Worm (Caenorhabditis elegans) whole organism, young adult: ENCODE measurements around the gene dre-1.
A peak's percentile ranks its signal among the peaks of the same experiment; 100 is the strongest.

Experiments used
- B0019.2 ChIP-seq: fragments of 200-800 bp; sonication (Bioruptor generic); conservative IDR thresholded peaks from 2 replicates; pipeline ENCODE4 v1.3.6; 2022; ENCODE audit warnings: missing genetic modification reagents, missing genetic modification characterization, missing compliant biosample characterization
- B0261.1 ChIP-seq: sonication (generic microtip); optimal IDR thresholded peaks from 2 replicates; lab custom pipeline; 2016; ENCODE audit warnings: mild to moderate bottlenecking, missing genetic modification characterization, moderate library complexity, missing compliant biosample characterization
- B0336.3 ChIP-seq: fragments of 200-800 bp; sonication (Bioruptor generic); IDR thresholded peaks from 2 replicates; pipeline ENCODE4 v1.3.6; 2022; ENCODE audit warnings: missing genetic modification characterization, missing compliant biosample characterization
- F49E8.2 ChIP-seq: sonication (generic microtip); optimal IDR thresholded peaks from 3 replicates; lab custom pipeline; 2017; ENCODE audit warnings: missing genetic modification characterization, mild to moderate bottlenecking, missing compliant biosample characterization, antibody characterized with exemption, moderate library complexity; ENCODE audit not compliant: insufficient read depth
- F57C9.4 ChIP-seq: sonication (generic microtip); optimal IDR thresholded peaks from 2 replicates; lab custom pipeline; 2017; ENCODE audit warnings: mild to moderate bottlenecking, missing genetic modification characterization, missing compliant biosample characterization
- Y67H2A.10 ChIP-seq: fragments of 200-800 bp; sonication (Bioruptor generic); conservative IDR thresholded peaks from 2 replicates; pipeline ENCODE4 v1.3.6; 2022; ENCODE audit warnings: missing genetic modification reagents, missing genetic modification characterization, missing compliant biosample characterization
- ZK185.1 ChIP-seq: sonication (generic microtip); optimal IDR thresholded peaks from 2 replicates; lab custom pipeline; 2016; ENCODE audit warnings: mild to moderate bottlenecking, missing genetic modification characterization, missing compliant biosample characterization; ENCODE audit not compliant: poor library complexity, severe bottlenecking
- aptf-3 ChIP-seq: fragments of 200-800 bp; sonication (Bioruptor generic); IDR thresholded peaks from 2 replicates; pipeline ENCODE4 v1.3.6; 2022; ENCODE audit warnings: missing genetic modification characterization, missing compliant biosample characterization
- atf-7 ChIP-seq: sonication (generic microtip); optimal IDR thresholded peaks from 2 replicates; lab custom pipeline; 2017; ENCODE audit warnings: mild to moderate bottlenecking, missing genetic modification characterization, missing compliant biosample characterization
- athp-1 ChIP-seq: sonication (generic microtip); optimal IDR thresholded peaks from 2 replicates; lab custom pipeline; 2017; ENCODE audit warnings: mild to moderate bottlenecking, missing genetic modification characterization, missing compliant biosample characterization
- attf-3 ChIP-seq: fragments of 200-800 bp; sonication (Bioruptor generic); conservative IDR thresholded peaks from 2 replicates; pipeline ENCODE4 v1.3.6; 2022; ENCODE audit warnings: missing genetic modification reagents, missing genetic modification characterization, missing compliant biosample characterization
- attf-6 ChIP-seq: fragments of 200-800 bp; sonication (Bioruptor generic); IDR thresholded peaks from 2 replicates; pipeline ENCODE4 v1.3.6; 2022; ENCODE audit warnings: missing genetic modification reagents, missing genetic modification characterization, missing compliant biosample characterization
- bed-2 ChIP-seq: fragments of 200-800 bp; sonication (Bioruptor generic); IDR thresholded peaks from 2 replicates; pipeline ENCODE4 v1.3.6; 2022; ENCODE audit warnings: missing genetic modification reagents, missing genetic modification characterization, missing compliant biosample characterization
- cebp-2 ChIP-seq: fragments of 200-800 bp; sonication (Bioruptor generic); IDR thresholded peaks from 2 replicates; pipeline ENCODE4 v1.3.6; 2022; ENCODE audit warnings: missing genetic modification characterization, missing compliant biosample characterization
- ceh-100 ChIP-seq: fragments of 200-800 bp; sonication (Bioruptor generic); IDR thresholded peaks from 2 replicates; pipeline ENCODE4 v1.3.6; 2022; ENCODE audit warnings: missing genetic modification reagents, missing genetic modification characterization, missing compliant biosample characterization
- ceh-91 ChIP-seq: fragments of 200-800 bp; sonication (Bioruptor generic); IDR thresholded peaks from 2 replicates; pipeline ENCODE4 v1.3.6; 2022; ENCODE audit warnings: missing genetic modification reagents, missing genetic modification characterization, missing compliant biosample characterization
- chd-7 ChIP-seq: sonication (generic microtip); optimal IDR thresholded peaks from 2 replicates; lab custom pipeline; 2016; ENCODE audit warnings: mild to moderate bottlenecking, missing genetic modification characterization, moderate library complexity, missing compliant biosample characterization
- die-1 ChIP-seq: sonication (generic microtip); optimal IDR thresholded peaks from 2 replicates; lab custom pipeline; 2016; ENCODE audit warnings: missing genotype, mild to moderate bottlenecking, missing genetic modification characterization, missing compliant biosample characterization
- dox-1 ChIP-seq: fragments of 200-800 bp; sonication (Bioruptor generic); IDR thresholded peaks from 2 replicates; pipeline ENCODE4 v1.3.6; 2022; ENCODE audit warnings: missing genetic modification reagents, missing genetic modification characterization, missing compliant biosample characterization
- dpff-1 ChIP-seq: sonication (generic microtip); optimal IDR thresholded peaks from 2 replicates; lab custom pipeline; 2017; ENCODE audit warnings: mild to moderate bottlenecking, missing genetic modification characterization, missing compliant biosample characterization
- fkh-3 ChIP-seq: sonication (generic microtip); optimal IDR thresholded peaks from 2 replicates; lab custom pipeline; 2016; ENCODE audit warnings: mild to moderate bottlenecking, missing genetic modification characterization, missing compliant biosample characterization
- gei-17 ChIP-seq: fragments of 200-800 bp; sonication (Bioruptor generic); optimal IDR thresholded peaks from 2 replicates; lab custom pipeline; 2018; ENCODE audit warnings: mild to moderate bottlenecking, missing genetic modification characterization, missing compliant biosample characterization
- him-1 ChIP-seq: sonication (generic microtip); optimal IDR thresholded peaks from 2 replicates; lab custom pipeline; 2016; ENCODE audit warnings: missing genotype, missing genetic modification reagents, missing genetic modification characterization, missing compliant biosample characterization
- hlh-26 ChIP-seq: fragments of 200-800 bp; sonication (Bioruptor generic); conservative IDR thresholded peaks from 2 replicates; pipeline ENCODE4 v1.3.6; 2022; ENCODE audit warnings: missing genetic modification reagents, missing genetic modification characterization, missing compliant biosample characterization
- lag-1 ChIP-seq: fragments of 200-800 bp; sonication (Bioruptor generic); IDR thresholded peaks from 2 replicates; pipeline ENCODE4 v1.3.6; 2022; ENCODE audit warnings: missing genetic modification reagents, missing genetic modification characterization, missing compliant biosample characterization
- let-526 ChIP-seq: fragments of 200-800 bp; sonication (Bioruptor generic); IDR thresholded peaks from 2 replicates; pipeline ENCODE4 v1.3.6; 2022; ENCODE audit warnings: missing genetic modification reagents, missing genetic modification characterization, missing compliant biosample characterization
- let-607 ChIP-seq, 2 experiments: fragments of 200-800 bp in 1 of 2; sonication (Bioruptor generic) in 1 of 2; sonication (generic microtip) in 1 of 2; optimal IDR thresholded peaks; 2 replicates each; lab custom pipeline; 2016 to 2018; ENCODE audit warnings: mild to moderate bottlenecking in 2 of 2, missing compliant biosample characterization in 2 of 2, missing genetic modification characterization in 2 of 2, moderate library complexity in 2 of 2, missing genotype in 1 of 2
- lir-1 ChIP-seq: fragments of 200-800 bp; sonication (Bioruptor generic); conservative IDR thresholded peaks from 2 replicates; pipeline ENCODE4 v1.3.6; 2022; ENCODE audit warnings: missing genetic modification reagents, missing genetic modification characterization, missing compliant biosample characterization
- lsl-1 ChIP-seq: fragments of 200-800 bp; sonication (Bioruptor generic); optimal IDR thresholded peaks from 2 replicates; lab custom pipeline; 2018; ENCODE audit warnings: mild to moderate bottlenecking, missing genetic modification characterization, moderate library complexity, missing compliant biosample characterization
- madf-10 ChIP-seq: sonication (generic microtip); optimal IDR thresholded peaks from 2 replicates; lab custom pipeline; 2016; ENCODE audit warnings: mild to moderate bottlenecking, missing genetic modification characterization, missing compliant biosample characterization
- mcd-1 ChIP-seq: fragments of 200-800 bp; sonication (Bioruptor generic); IDR thresholded peaks from 2 replicates; pipeline ENCODE4 v1.3.6; 2022; ENCODE audit warnings: missing genetic modification reagents, missing genetic modification characterization, missing compliant biosample characterization
- mel-28 ChIP-seq: sonication (generic microtip); optimal IDR thresholded peaks from 2 replicates; lab custom pipeline; 2016; ENCODE audit warnings: borderline replicate concordance, mild to moderate bottlenecking, missing genetic modification characterization, missing compliant biosample characterization
- nfya-2 ChIP-seq: fragments of 200-800 bp; sonication (Bioruptor generic); IDR thresholded peaks from 2 replicates; pipeline ENCODE4 v1.3.6; 2022; ENCODE audit warnings: missing genetic modification reagents, missing genetic modification characterization, missing compliant biosample characterization
- nfyb-1 ChIP-seq: fragments of 200-800 bp; sonication (Bioruptor generic); IDR thresholded peaks from 2 replicates; pipeline ENCODE4 v1.3.6; 2022; ENCODE audit warnings: missing genetic modification reagents, missing genetic modification characterization, missing compliant biosample characterization
- nhr-120 ChIP-seq: fragments of 200-800 bp; sonication (Bioruptor generic); IDR thresholded peaks from 2 replicates; pipeline ENCODE4 v1.3.6; 2022; ENCODE audit warnings: missing genetic modification characterization, missing compliant biosample characterization
- nhr-27 ChIP-seq: fragments of 200-800 bp; sonication (Bioruptor generic); optimal IDR thresholded peaks from 2 replicates; lab custom pipeline; 2018; ENCODE audit warnings: mild to moderate bottlenecking, missing genetic modification characterization, moderate library complexity, missing compliant biosample characterization
- nhr-90 ChIP-seq: sonication (generic microtip); optimal IDR thresholded peaks from 2 replicates; lab custom pipeline; 2016; ENCODE audit warnings: missing genotype, mild to moderate bottlenecking, missing genetic modification characterization, missing compliant biosample characterization
- pbrm-1 ChIP-seq: fragments of 200-800 bp; sonication (Bioruptor generic); IDR thresholded peaks from 2 replicates; pipeline ENCODE4 v1.3.6; 2022; ENCODE audit warnings: missing genetic modification reagents, missing genetic modification characterization, missing compliant biosample characterization
- rpc-1 ChIP-seq, 2 experiments: fragments of 150-350 bp in 1 of 2; sonication (generic microtip) in 1 of 2; optimal IDR thresholded peaks; 2 replicates each; lab custom pipeline; 2014 to 2018; ENCODE audit warnings: missing biosample characterization in 1 of 2, missing genetic modification characterization in 1 of 2, missing genetic modification reagents in 1 of 2, missing genotype in 1 of 2
- sptf-2 ChIP-seq: fragments of 200-800 bp; sonication (Bioruptor generic); optimal IDR thresholded peaks from 2 replicates; lab custom pipeline; 2018; ENCODE audit warnings: mild to moderate bottlenecking, missing genetic modification characterization, missing compliant biosample characterization
- unc-62 ChIP-seq: fragments of 150-350 bp; optimal IDR thresholded peaks from 2 replicates; lab custom pipeline; 2014; ENCODE audit warnings: missing biosample characterization, missing genetic modification reagents, missing genetic modification characterization
- ztf-18 ChIP-seq: sonication (generic microtip); optimal IDR thresholded peaks from 2 replicates; lab custom pipeline; 2016; ENCODE audit warnings: missing genotype, mild to moderate bottlenecking, missing genetic modification characterization, missing compliant biosample characterization
- ztf-28 ChIP-seq: fragments of 200-800 bp; sonication (Bioruptor generic); IDR thresholded peaks from 2 replicates; pipeline ENCODE4 v1.3.6; 2022; ENCODE audit warnings: missing genetic modification reagents, missing genetic modification characterization, missing compliant biosample characterization

dre-1 gene

DNA sequence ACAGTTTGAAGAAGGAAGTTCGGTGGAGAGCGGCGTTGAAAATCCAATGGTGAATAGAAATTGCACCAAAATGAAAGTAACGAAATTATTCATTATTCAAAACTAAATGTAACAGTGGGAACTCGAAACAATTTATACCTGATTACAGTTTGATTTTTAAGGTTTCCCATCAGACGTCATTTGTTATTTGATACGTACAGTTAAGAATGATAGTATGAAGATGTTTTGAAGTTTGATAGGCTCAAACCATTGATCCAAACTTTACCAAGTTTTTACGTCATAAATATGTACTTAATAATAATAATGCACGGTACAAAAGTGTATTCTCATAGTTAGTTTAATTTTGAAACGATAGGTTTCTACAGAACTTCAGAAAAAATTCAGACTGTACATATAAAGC is 11.8 kb upstream of the dre-1 start, which contains the start of gene spp-20:
Gene spp-20, minus strand, starts transcription at position 101 of the 400 bp plus-strand sequence.
- TF ChIP-seq cebp-2 (no peak), let-526 (GFP tag; lab: Robert Waterston, UW) (no peak), hlh-26 (no peak), nhr-120 (GFP tag; lab: Robert Waterston, UW) (no peak), mcd-1 (no peak)

- TF ChIP-seq B0261.1 (tag; lab: Kevin White, UChicago) (no peak), Y67H2A.10 (GFP tag; lab: Robert Waterston, UW) (no peak), him-1 (tag; lab: Kevin White, UChicago) (no peak), sptf-2 (GFP tag; lab: Kevin White, UChicago) (no peak), nhr-27 (no peak), madf-10 (tag; lab: Kevin White, UChicago) (no peak), chd-7 (tag; lab: Kevin White, UChicago) (no peak), nhr-90 (no peak), ZK185.1 (tag; lab: Kevin White, UChicago) (no peak), lag-1 (no peak), rpc-1 (optimal IDR thresholded peaks at IDR 0.05; lab: Kevin White, UChicago) (no peak), rpc-1 (tag; optimal IDR thresholded peaks at IDR 0.05; lab: Kevin White, UChicago) (no peak), nfyb-1 (no peak), nfya-2 (GFP tag; lab: Robert Waterston, UW) (no peak), ztf-28 (GFP tag; lab: Robert Waterston, UW) (no peak)
Measured at ce11 chrV:6557035-6557434, 10.7 kb upstream of the dre-1 start, which contains the start of gene spp-27. TSS of gene spp-27 (minus strand) at chrV:6557135.

DNA sequence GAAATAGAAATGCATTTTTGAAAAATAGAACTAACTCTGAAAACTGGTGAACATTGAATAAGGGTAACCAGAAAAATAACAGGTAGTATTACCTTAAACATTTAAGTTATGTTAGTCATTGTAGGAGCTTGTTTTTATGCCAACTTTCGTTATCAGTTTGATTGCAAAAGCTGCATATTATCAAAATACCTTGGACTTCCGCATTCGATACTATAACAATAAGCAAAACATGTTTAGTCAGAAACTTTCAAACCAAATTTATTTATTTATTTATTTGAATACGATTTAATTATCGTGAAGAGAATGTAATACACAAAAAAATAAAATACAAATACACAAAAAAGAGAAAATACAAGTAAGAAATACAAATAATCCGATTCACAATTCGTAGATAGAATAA is 8.0 kb upstream of the dre-1 start, which contains the start of gene K04A8.19:
Gene K04A8.19, minus strand, starts transcription at position 101 of the 400 bp plus-strand sequence.
- TF ChIP-seq B0261.1 (tag; lab: Kevin White, UChicago) (no peak), ceh-100 (GFP tag; lab: Robert Waterston, UW) (no peak), B0336.3 (no peak), aptf-3 (GFP tag; lab: Robert Waterston, UW) (no peak), attf-3 (no peak), atf-7 (no peak), athp-1 (no peak), let-607 (tag; optimal IDR thresholded peaks at IDR 0.05; lab: Kevin White, UChicago) (no peak), nfyb-1 (no peak), B0019.2 (GFP tag; lab: Robert Waterston, UW) (no peak), ztf-18 (tag; lab: Kevin White, UChicago) (no peak), unc-62 (GFP tag; lab: Kevin White, UChicago) (no peak), dpff-1 (tag; lab: Kevin White, UChicago) (no peak), him-1 (tag; lab: Kevin White, UChicago) (no peak), gei-17 (GFP tag; lab: Kevin White, UChicago) (no peak)
- TF ChIP-seq, all 124 proteins: peak for 0

ce11 chrV:6551707-6552390 is 5.5 kb upstream of the dre-1 start, which contains the start of gene twk-10:
TSS of gene twk-10 (plus strand) at chrV:6552340.
- TF ChIP-seq F49E8.2 (tag; lab: Kevin White, UChicago) (no peak), pbrm-1 (peak; percentile 52; the same call in 1 of the 2 replicates), cebp-2 (0 out of 2 replicates have a peak, but pooled peaks have one; percentile 47), F57C9.4 (no peak), ceh-100 (GFP tag; lab: Robert Waterston, UW) (no peak), dpff-1 (tag; lab: Kevin White, UChicago) (no peak), ceh-91 (GFP tag; lab: Robert Waterston, UW) (no peak), fkh-3 (tag; lab: Kevin White, UChicago) (no peak), attf-6 (GFP tag; lab: Robert Waterston, UW) (no peak), aptf-3 (GFP tag; lab: Robert Waterston, UW) (no peak), lir-1 (no peak), nfyb-1 (peak; percentile 73; the same call in 1 of the 2 replicates), bed-2 (GFP tag; lab: Robert Waterston, UW) (no peak), lsl-1 (GFP tag; lab: Kevin White, UChicago) (peak; percentile 7), mel-28 (tag; lab: Kevin White, UChicago) (no peak), die-1 (tag; lab: Kevin White, UChicago) (peak; percentile 78), dox-1 (GFP tag; lab: Robert Waterston, UW) (peak; percentile 72; the same call in 1 of the 2 replicates)
